Worm (Caenorhabditis elegans) whole organism, L4 larva: ENCODE measurements around the gene C46A5.6.

ENCODE experiments used
- Y5F2A.4 ChIP-seq: fragments of 200-800 bp; sonication (Bioruptor generic); optimal IDR thresholded peaks from 2 replicates; lab custom pipeline; 2018; ENCODE audit warnings: mild to moderate bottlenecking, missing genetic modification characterization, missing compliant biosample characterization
- ama-1 ChIP-seq: fragments of 150-350 bp; optimal IDR thresholded peaks from 2 replicates; lab custom pipeline; 2014; ENCODE audit warnings: inconsistent platforms, mixed read lengths
- jun-1 ChIP-seq: fragments of 150-350 bp; optimal IDR thresholded peaks from 2 replicates; lab custom pipeline; 2014; ENCODE audit warnings: missing biosample characterization, missing genetic modification reagents, missing genetic modification characterization
- lir-3 ChIP-seq: sonication (generic microtip); optimal IDR thresholded peaks from 2 replicates; lab custom pipeline; 2016; ENCODE audit warnings: mild to moderate bottlenecking, missing genetic modification characterization, missing compliant biosample characterization
- skn-1 ChIP-seq: fragments of 150-350 bp; optimal IDR thresholded peaks from 2 replicates; lab custom pipeline; 2014; ENCODE audit warnings: missing biosample characterization, missing genetic modification characterization

- TF ChIP-seq lir-3 (tag; lab: Kevin White, UChicago) (no peak), Y5F2A.4 (GFP tag; lab: Kevin White, UChicago) (no peak), ama-1 (lab: Kevin White, UChicago) (no peak), skn-1 (tag; lab: Kevin White, UChicago) (no peak), jun-1 (tag; lab: Kevin White, UChicago) (no peak)
Measured at ce11 chrIV:7743539-7743938, 20.1 kb downstream of the C46A5.6 start, which contains the start of gene npr-35.
